Worm (Caenorhabditis elegans) whole organism, young adult: ENCODE data around the gene ras-2.

Experiments
- C17E4.6 ChIP-seq: fragments of 200-800 bp; sonication (Bioruptor generic); IDR thresholded peaks from 2 replicates; pipeline ENCODE4 v1.3.6; 2022; ENCODE audit warnings: missing genetic modification reagents, missing genetic modification characterization, missing compliant biosample characterization
- T07F8.4 ChIP-seq: sonication (generic microtip); optimal IDR thresholded peaks from 2 replicates; lab custom pipeline; 2016; ENCODE audit warnings: mild to moderate bottlenecking, missing genetic modification characterization, moderate library complexity, missing compliant biosample characterization
- Y53F4B.3 ChIP-seq: fragments of 200-800 bp; sonication (Bioruptor generic); IDR thresholded peaks from 2 replicates; pipeline ENCODE4 v1.3.6; 2022; ENCODE audit warnings: missing genetic modification reagents, missing genetic modification characterization, missing compliant biosample characterization
- Y53G8AR.9 ChIP-seq: fragments of 200-800 bp; sonication (Bioruptor generic); conservative IDR thresholded peaks from 2 replicates; pipeline ENCODE4 v1.3.6; 2022; ENCODE audit warnings: missing genetic modification reagents, missing genetic modification characterization, missing compliant biosample characterization
- fkh-3 ChIP-seq: sonication (generic microtip); optimal IDR thresholded peaks from 2 replicates; lab custom pipeline; 2016; ENCODE audit warnings: mild to moderate bottlenecking, missing genetic modification characterization, missing compliant biosample characterization
- him-1 ChIP-seq: sonication (generic microtip); optimal IDR thresholded peaks from 2 replicates; lab custom pipeline; 2016; ENCODE audit warnings: missing genotype, missing genetic modification reagents, missing genetic modification characterization, missing compliant biosample characterization
- lin-26 ChIP-seq: fragments of 200-800 bp; sonication (Bioruptor generic); IDR thresholded peaks from 2 replicates; pipeline ENCODE4 v1.3.6; 2022; ENCODE audit warnings: missing genetic modification reagents, missing genetic modification characterization, missing compliant biosample characterization
- madf-8 ChIP-seq: fragments of 200-800 bp; sonication (Bioruptor generic); conservative IDR thresholded peaks from 2 replicates; pipeline ENCODE4 v1.3.6; 2022; ENCODE audit warnings: missing genetic modification reagents, missing genetic modification characterization, missing compliant biosample characterization
- pha-4 ChIP-seq: fragments of 150-350 bp; sonication (generic microtip); optimal IDR thresholded peaks from 2 replicates; lab custom pipeline; 2014; ENCODE audit warnings: missing biosample characterization, missing genetic modification reagents, missing genetic modification characterization
- unc-62 ChIP-seq: fragments of 150-350 bp; optimal IDR thresholded peaks from 2 replicates; lab custom pipeline; 2014; ENCODE audit warnings: missing biosample characterization, missing genetic modification reagents, missing genetic modification characterization
- zim-3 ChIP-seq: sonication (generic microtip); optimal IDR thresholded peaks from 2 replicates; lab custom pipeline; 2017; ENCODE audit warnings: mild to moderate bottlenecking, missing genetic modification characterization, moderate library complexity, missing compliant biosample characterization

- no peak for TF ChIP-seq C17E4.6 (GFP tag; lab: Robert Waterston, UW)
- TF ChIP-seq fkh-3 (tag; lab: Kevin White, UChicago): no peak
- no peak for TF ChIP-seq T07F8.4
- TF ChIP-seq him-1 (tag; lab: Kevin White, UChicago): no peak
- no peak for TF ChIP-seq lin-26 (GFP tag; lab: Robert Waterston, UW)
- no peak for TF ChIP-seq zim-3 (tag; lab: Kevin White, UChicago)
- no peak for TF ChIP-seq unc-62
- TF ChIP-seq madf-8: no peak
- no peak for TF ChIP-seq Y53G8AR.9
- no peak for TF ChIP-seq Y53F4B.3 (GFP tag; lab: Robert Waterston, UW)
- TF ChIP-seq pha-4 (tag; lab: Kevin White, UChicago): no peak
Observed at ce11 chrIII:4740820-4741219, 945 bp upstream of the ras-2 start.
